Fruit fly (Drosophila melanogaster): ENCODE data around the gene CG12213.

- no peak for TF ChIP-seq Hmr (GFP tag; optimal IDR thresholded peaks at IDR 0.05)
- no peak for TF ChIP-seq CG1832 (GFP tag; optimal IDR thresholded peaks at IDR 0.05)
- no peak for TF ChIP-seq ttk (GFP tag; IDR thresholded peaks at IDR 0.05)
- no peak for TF ChIP-seq lab (GFP tag; optimal IDR thresholded peaks at IDR 0.05)
These were observed 33.6 kb downstream of the CG12213 start for dm6 chr3R:11933903-11934302.
